Fruit fly (Drosophila melanogaster) whole organism, embryonic: Measurements from ENCODE around the gene jhamt.
A peak's percentile ranks its signal among the peaks of the same experiment; 100 is the strongest.

ENCODE experiments used
- B-H1 ChIP-seq: fragments of 200-800 bp; sonication (Bioruptor generic); IDR thresholded peaks from 3 replicates; pipeline ENCODE4 v1.3.6; 2022; ENCODE audit warnings: missing biosample characterization, missing genetic modification characterization
- BEAF-32 ChIP-seq: fragments of 200-800 bp; sonication (Bioruptor generic); optimal IDR thresholded peaks from 3 replicates; lab custom pipeline; 2017; ENCODE audit warnings: missing biosample characterization, missing genetic modification characterization, mild to moderate bottlenecking, moderate library complexity, missing genetic modification reagents
- CG10462 ChIP-seq: fragments of 200-800 bp; sonication (Bioruptor generic); optimal IDR thresholded peaks from 2 replicates; lab custom pipeline; 2016; ENCODE audit warnings: missing biosample characterization, missing genetic modification characterization
- CG1233 ChIP-seq: fragments of 200-800 bp; sonication (Bioruptor generic); optimal IDR thresholded peaks from 4 replicates; lab custom pipeline; 2018; ENCODE audit warnings: missing biosample characterization, mild to moderate bottlenecking, missing genetic modification characterization
- CG13894 ChIP-seq: fragments of 200-800 bp; sonication (Bioruptor generic); optimal IDR thresholded peaks from 3 replicates; lab custom pipeline; 2018; ENCODE audit warnings: missing biosample characterization, mild to moderate bottlenecking, missing genetic modification characterization, moderate library complexity
- CG14014 ChIP-seq: fragments of 200-800 bp; sonication (Bioruptor generic); IDR thresholded peaks from 2 replicates; pipeline ENCODE4 v1.3.6; 2022; ENCODE audit warnings: missing biosample characterization, missing genetic modification characterization
- CG14860 ChIP-seq: fragments of 200-800 bp; sonication (Bioruptor generic); IDR thresholded peaks from 3 replicates; pipeline ENCODE4 v1.3.6; 2022; ENCODE audit warnings: missing biosample characterization, missing genetic modification characterization; ENCODE audit not compliant: partially characterized antibody
- CG15073 ChIP-seq: fragments of 200-800 bp; sonication (Bioruptor generic); optimal IDR thresholded peaks from 2 replicates; lab custom pipeline; 2016; ENCODE audit warnings: missing biosample characterization, missing genetic modification characterization
- CG17802 ChIP-seq: fragments of 200-800 bp; sonication (Bioruptor generic); optimal IDR thresholded peaks from 2 replicates; lab custom pipeline; 2018; ENCODE audit warnings: missing biosample characterization, mild to moderate bottlenecking, missing genetic modification characterization, moderate library complexity
- CG2199 ChIP-seq: fragments of 200-800 bp; sonication (Bioruptor generic); IDR thresholded peaks from 3 replicates; pipeline ENCODE4 v1.3.6; 2022; ENCODE audit warnings: missing biosample characterization, missing genetic modification characterization
- CG2678 ChIP-seq: fragments of 200-800 bp; sonication (Bioruptor generic); optimal IDR thresholded peaks from 3 replicates; lab custom pipeline; 2019; ENCODE audit warnings: missing biosample characterization, mild to moderate bottlenecking, missing genetic modification characterization, moderate library complexity
- CG3163 ChIP-seq: fragments of 200-800 bp; sonication (Bioruptor generic); optimal IDR thresholded peaks from 3 replicates; lab custom pipeline; 2016; ENCODE audit warnings: missing biosample characterization, missing genetic modification characterization
- CG4282 ChIP-seq: fragments of 200-800 bp; sonication (Bioruptor generic); optimal IDR thresholded peaks from 2 replicates; lab custom pipeline; 2016; ENCODE audit warnings: missing biosample characterization, missing genetic modification characterization
- CG6272 ChIP-seq: fragments of 200-800 bp; sonication (Bioruptor generic); IDR thresholded peaks from 2 replicates; pipeline ENCODE4 v1.3.6; 2022; ENCODE audit warnings: missing biosample characterization, missing genetic modification characterization
- CG6765 ChIP-seq: fragments of 200-800 bp; sonication (Bioruptor generic); optimal IDR thresholded peaks from 3 replicates; lab custom pipeline; 2017; ENCODE audit warnings: missing biosample characterization, mild to moderate bottlenecking, missing genetic modification characterization
- CG7928 ChIP-seq: fragments of 200-800 bp; sonication (Bioruptor generic); optimal IDR thresholded peaks from 2 replicates; lab custom pipeline; 2017; ENCODE audit warnings: missing biosample characterization, mild to moderate bottlenecking, missing genetic modification characterization
- CG8359 ChIP-seq: fragments of 200-800 bp; sonication (Bioruptor generic); optimal IDR thresholded peaks from 2 replicates; lab custom pipeline; 2017; ENCODE audit warnings: missing biosample characterization, mild to moderate bottlenecking, missing genetic modification characterization, borderline replicate concordance
- CTCF ChIP-seq: fragments of 200-800 bp; sonication (Bioruptor generic); optimal IDR thresholded peaks from 2 replicates; lab custom pipeline; 2017; ENCODE audit warnings: missing biosample characterization, mild to moderate bottlenecking, missing genetic modification characterization, moderate library complexity
- CkIIα-i1 ChIP-seq: fragments of 200-800 bp; sonication (Bioruptor generic); IDR thresholded peaks from 2 replicates; pipeline ENCODE4 v1.3.6; 2022; ENCODE audit warnings: missing biosample characterization, missing genetic modification characterization
- Deaf1 ChIP-seq: fragments of 200-800 bp; optimal IDR thresholded peaks from 3 replicates; lab custom pipeline; 2019; ENCODE audit warnings: missing biosample characterization, mild to moderate bottlenecking, missing genetic modification characterization, moderate library complexity
- Doc2 ChIP-seq: fragments of 200-800 bp; sonication (Bioruptor generic); IDR thresholded peaks from 2 replicates; pipeline ENCODE4 v1.3.6; 2022; ENCODE audit warnings: missing biosample characterization, missing genetic modification characterization
- Doc3 ChIP-seq: fragments of 200-800 bp; sonication (Bioruptor generic); IDR thresholded peaks from 3 replicates; pipeline ENCODE4 v1.3.6; 2022; ENCODE audit warnings: missing biosample characterization, missing genetic modification characterization; ENCODE audit not compliant: partially characterized antibody
- Ets97D ChIP-seq: fragments of 200-800 bp; sonication (Bioruptor generic); optimal IDR thresholded peaks from 3 replicates; lab custom pipeline; 2016; ENCODE audit warnings: missing biosample characterization, missing genetic modification characterization
- Fer3 ChIP-seq: fragments of 200-800 bp; sonication (Bioruptor generic); optimal IDR thresholded peaks from 2 replicates; lab custom pipeline; 2018; ENCODE audit warnings: missing biosample characterization, mild to moderate bottlenecking, missing genetic modification characterization, moderate library complexity
- HHEX ChIP-seq: fragments of 200-800 bp; sonication (Bioruptor generic); optimal IDR thresholded peaks from 3 replicates; lab custom pipeline; 2017; ENCODE audit warnings: missing biosample characterization, mild to moderate bottlenecking, missing genetic modification characterization, missing genetic modification reagents
- HLHmδ ChIP-seq: fragments of 200-800 bp; sonication (Bioruptor generic); optimal IDR thresholded peaks from 2 replicates; lab custom pipeline; 2018; ENCODE audit warnings: missing biosample characterization, mild to moderate bottlenecking, missing genetic modification characterization, moderate library complexity
- Hr51 ChIP-seq, 2 experiments: fragments of 200-800 bp; sonication (Bioruptor generic); optimal IDR thresholded peaks; 2 replicates in 1 of 2; 3 replicates in 1 of 2; lab custom pipeline; 2016 to 2018; ENCODE audit warnings: missing biosample characterization in 2 of 2, missing genetic modification characterization in 2 of 2, mild to moderate bottlenecking in 1 of 2, moderate library complexity in 1 of 2
- MBD-R2 ChIP-seq: fragments of 200-800 bp; sonication (Bioruptor generic); IDR thresholded peaks from 2 replicates; pipeline ENCODE4 v1.3.6; 2022; ENCODE audit warnings: missing biosample characterization, missing genetic modification characterization
- MESR4 ChIP-seq: fragments of 200-800 bp; sonication (Bioruptor generic); optimal IDR thresholded peaks from 2 replicates; lab custom pipeline; 2018; ENCODE audit warnings: missing biosample characterization, mild to moderate bottlenecking, missing genetic modification characterization, moderate library complexity
- TFAM ChIP-seq: fragments of 200-800 bp; sonication (Bioruptor generic); optimal IDR thresholded peaks from 2 replicates; lab custom pipeline; 2017; ENCODE audit warnings: missing biosample characterization, missing genetic modification characterization, inconsistent platforms
- amos ChIP-seq: fragments of 200-800 bp; sonication (Bioruptor generic); IDR thresholded peaks from 2 replicates; pipeline ENCODE4 v1.3.6; 2022; ENCODE audit warnings: missing biosample characterization, missing genetic modification characterization; ENCODE audit not compliant: partially characterized antibody
- bowl ChIP-seq: fragments of 200-800 bp; sonication (Bioruptor generic); IDR thresholded peaks from 2 replicates; pipeline ENCODE4 v1.3.6; 2022; ENCODE audit warnings: missing biosample characterization, missing genetic modification characterization
- btn ChIP-seq: fragments of 200-800 bp; sonication (Bioruptor generic); optimal IDR thresholded peaks from 2 replicates; lab custom pipeline; 2016; ENCODE audit warnings: missing biosample characterization, missing genetic modification characterization
- dan ChIP-seq: fragments of 200-800 bp; sonication (Bioruptor generic); IDR thresholded peaks from 2 replicates; pipeline ENCODE4 v1.3.6; 2022; ENCODE audit warnings: missing biosample characterization, missing genetic modification characterization
- esg ChIP-seq: fragments of 200-800 bp; sonication (Bioruptor generic); conservative IDR thresholded peaks from 2 replicates; pipeline ENCODE4 v1.3.6; 2022; ENCODE audit warnings: missing biosample characterization, missing genetic modification characterization
- fd102C ChIP-seq: fragments of 200-800 bp; sonication (Bioruptor generic); optimal IDR thresholded peaks from 2 replicates; lab custom pipeline; 2018; ENCODE audit warnings: missing biosample characterization, mild to moderate bottlenecking, missing genetic modification characterization, moderate library complexity
- h ChIP-seq: fragments of >200 bp; optimal IDR thresholded peaks from 2 replicates; lab custom pipeline; 2017
- hth ChIP-seq: fragments of >200 bp; optimal IDR thresholded peaks from 2 replicates; lab custom pipeline; 2017; ENCODE audit warnings: inconsistent platforms
- jumu ChIP-seq: fragments of 200-800 bp; sonication (Bioruptor generic); optimal IDR thresholded peaks from 3 replicates; lab custom pipeline; 2016; ENCODE audit warnings: missing biosample characterization, missing genetic modification characterization
- nmo ChIP-seq: fragments of 200-800 bp; sonication (Bioruptor generic); optimal IDR thresholded peaks from 2 replicates; lab custom pipeline; 2018; ENCODE audit warnings: missing biosample characterization, mild to moderate bottlenecking, missing genetic modification characterization, moderate library complexity
- pho ChIP-seq: fragments of 200-800 bp; sonication (Bioruptor generic); optimal IDR thresholded peaks from 2 replicates; lab custom pipeline; 2016; ENCODE audit warnings: missing biosample characterization, missing genetic modification characterization
- psq ChIP-seq: fragments of 200-800 bp; sonication (Bioruptor generic); optimal IDR thresholded peaks from 2 replicates; lab custom pipeline; 2017; ENCODE audit warnings: missing biosample characterization, missing genetic modification characterization
- repo ChIP-seq: fragments of 200-800 bp; sonication (Bioruptor generic); optimal IDR thresholded peaks from 2 replicates; lab custom pipeline; 2016; ENCODE audit warnings: missing biosample characterization, missing genetic modification characterization
- seq ChIP-seq: fragments of 200-800 bp; sonication (Bioruptor generic); IDR thresholded peaks from 2 replicates; pipeline ENCODE4 v1.3.6; 2022; ENCODE audit warnings: missing biosample characterization, missing genetic modification characterization
- sisA ChIP-seq: fragments of 200-800 bp; sonication (Bioruptor generic); IDR thresholded peaks from 2 replicates; pipeline ENCODE4 v1.3.6; 2022; ENCODE audit warnings: missing biosample characterization, missing genetic modification characterization
- sna ChIP-seq: fragments of 200-800 bp; sonication (Bioruptor generic); IDR thresholded peaks from 2 replicates; pipeline ENCODE4 v1.3.6; 2022; ENCODE audit warnings: missing biosample characterization, missing genetic modification characterization; ENCODE audit not compliant: partially characterized antibody
- sob ChIP-seq: fragments of 200-800 bp; sonication (Bioruptor generic); IDR thresholded peaks from 2 replicates; pipeline ENCODE4 v1.3.6; 2022; ENCODE audit warnings: missing biosample characterization, missing genetic modification characterization
- tna ChIP-seq: fragments of 200-800 bp; sonication (Bioruptor generic); IDR thresholded peaks from 2 replicates; pipeline ENCODE4 v1.3.6; 2022; ENCODE audit warnings: missing biosample characterization, missing genetic modification characterization; ENCODE audit not compliant: partially characterized antibody
- unc-4 ChIP-seq: fragments of 200-800 bp; sonication (Bioruptor generic); IDR thresholded peaks from 2 replicates; pipeline ENCODE4 v1.3.6; 2022; ENCODE audit warnings: missing biosample characterization, missing genetic modification characterization; ENCODE audit not compliant: partially characterized antibody
- usp ChIP-seq: fragments of >200 bp; optimal IDR thresholded peaks from 2 replicates; lab custom pipeline; 2017; ENCODE audit warnings: missing biosample characterization, missing genetic modification characterization
- zfh1 ChIP-seq: fragments of 200-800 bp; sonication (Bioruptor generic); IDR thresholded peaks from 3 replicates; pipeline ENCODE4 v1.3.6; 2022; ENCODE audit warnings: missing biosample characterization, missing genetic modification characterization

jhamt gene

DNA sequence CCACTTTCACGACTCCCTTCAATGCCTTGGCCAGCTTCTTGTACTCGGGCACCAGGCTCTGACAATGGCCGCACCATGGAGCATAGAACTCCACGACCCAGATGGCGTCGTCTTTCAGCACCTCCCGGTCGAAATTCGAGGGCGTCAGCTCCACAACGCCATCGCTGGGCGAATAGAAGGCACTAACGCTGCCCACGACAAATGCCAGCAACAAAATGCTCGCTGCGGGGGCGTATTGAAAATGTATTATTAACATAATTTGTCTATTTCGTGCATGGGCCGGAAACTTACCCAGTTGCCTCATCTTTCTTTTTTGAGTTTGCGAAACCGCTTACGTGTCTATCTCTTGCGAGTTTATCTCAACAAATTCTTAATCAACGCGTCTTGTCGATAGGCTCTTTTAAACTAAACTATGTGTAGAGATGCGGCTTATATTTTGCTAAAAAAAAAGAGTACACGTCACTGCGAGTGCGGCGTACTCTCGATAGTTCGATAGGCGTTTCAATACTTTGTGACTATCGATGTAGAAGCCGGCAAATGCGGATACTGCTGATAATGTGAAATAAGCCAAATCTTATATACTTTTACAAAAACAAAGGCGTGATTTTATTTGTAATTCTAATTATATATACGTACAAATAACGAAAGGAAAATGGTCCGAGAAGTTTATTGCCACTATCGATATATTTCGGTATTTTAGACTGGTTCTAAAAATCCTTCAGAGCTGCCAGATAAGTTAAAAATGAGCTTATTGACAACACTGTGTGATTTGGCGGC, 9.3 kb upstream of the jhamt start, which contains the start of gene CaBP1 (continued):
- TF ChIP-seq CG7928 (no peak), TFAM (GFP tag; lab: Kevin White, UChicago) (no peak), HHEX (GFP tag; lab: Kevin White, UChicago) (no peak), CG15073 (no peak), dan (no peak), Fer3 (tag; lab: Kevin White, UChicago) (no peak), CkIIα-i1 (no peak), pho (GFP tag; lab: Kevin White, UChicago) (no peak), sisA (GFP tag; lab: Robert Waterston, UW) (no peak), CG10462 (GFP tag; lab: Kevin White, UChicago) (no peak), MBD-R2 (GFP tag; lab: Robert Waterston, UW) (no peak), HLHmδ (no peak), CG4282 (GFP tag; lab: Kevin White, UChicago) (no peak), Hr51 (GFP tag; optimal IDR thresholded peaks at IDR 0.05; lab: Kevin White, UChicago) (no peak), CG6272 (no peak), Ets97D (GFP tag; lab: Kevin White, UChicago) (peak; percentile 42), seq (GFP tag; lab: Robert Waterston, UW) (no peak), CG17802 (no peak), repo (GFP tag; lab: Kevin White, UChicago) (no peak), usp (GFP tag; lab: Kevin White, UChicago) (no peak), btn (GFP tag; lab: Kevin White, UChicago) (no peak), jumu (GFP tag; lab: Kevin White, UChicago) (no peak), Doc2 (GFP tag; lab: Robert Waterston, UW) (no peak), CG1233 (GFP tag; lab: Kevin White, UChicago) (no peak), CG2678 (tag; lab: Kevin White, UChicago) (no peak), bowl (GFP tag; lab: Robert Waterston, UW) (no peak), CG8359 (GFP tag; lab: Kevin White, UChicago) (no peak), Doc3 (GFP tag; lab: Robert Waterston, UW) (peak; percentile 99), BEAF-32 (GFP tag; lab: Kevin White, UChicago) (peak; percentile 94), unc-4 (GFP tag; lab: Robert Waterston, UW) (peak; percentile 98), hth (lab: Kevin White, UChicago) (no peak), CG3163 (GFP tag; lab: Kevin White, UChicago) (no peak), psq (GFP tag; lab: Kevin White, UChicago) (no peak), CG14860 (GFP tag; lab: Robert Waterston, UW) (peak; percentile 84), esg (GFP tag; lab: Robert Waterston, UW) (no peak), amos (GFP tag; lab: Robert Waterston, UW) (peak; percentile 93), MESR4 (GFP tag; lab: Kevin White, UChicago) (peak; percentile 71), CG6765 (GFP tag; lab: Kevin White, UChicago) (no peak), nmo (GFP tag; lab: Kevin White, UChicago) (peak; percentile 52), sob (no peak), Deaf1 (no peak), CG13894 (tag; lab: Kevin White, UChicago) (no peak), tna (GFP tag; lab: Robert Waterston, UW) (peak; percentile 87), CTCF (GFP tag; lab: Kevin White, UChicago) (peak; percentile 5), CG14014 (GFP tag; lab: Robert Waterston, UW) (no peak), zfh1 (GFP tag; lab: Robert Waterston, UW) (no peak), sna (GFP tag; lab: Robert Waterston, UW) (peak; percentile 96), CG2199 (GFP tag; lab: Robert Waterston, UW) (no peak), B-H1 (GFP tag; lab: Robert Waterston, UW) (no peak), fd102C (GFP tag; lab: Kevin White, UChicago) (no peak), h (lab: Kevin White, UChicago) (no peak)
